Worm (Caenorhabditis elegans) whole organism, young adult: ENCODE results near the gene ZK177.1.

Source experiments
- F57C9.4 ChIP-seq: sonication (generic microtip); optimal IDR thresholded peaks from 2 replicates; lab custom pipeline; 2017; ENCODE audit warnings: mild to moderate bottlenecking, missing genetic modification characterization, missing compliant biosample characterization
- T26A5.8 ChIP-seq: sonication (generic microtip); optimal IDR thresholded peaks from 2 replicates; lab custom pipeline; 2016; ENCODE audit warnings: missing genetic modification characterization, missing compliant biosample characterization
- aptf-3 ChIP-seq: fragments of 200-800 bp; sonication (Bioruptor generic); IDR thresholded peaks from 2 replicates; pipeline ENCODE4 v1.3.6; 2022; ENCODE audit warnings: missing genetic modification characterization, missing compliant biosample characterization
- bed-1 ChIP-seq: fragments of 200-800 bp; sonication (Bioruptor generic); IDR thresholded peaks from 2 replicates; pipeline ENCODE4 v1.3.6; 2022; ENCODE audit warnings: missing genetic modification reagents, missing genetic modification characterization, missing compliant biosample characterization
- ceh-58 ChIP-seq: fragments of 200-800 bp; sonication (Bioruptor generic); IDR thresholded peaks from 2 replicates; pipeline ENCODE4 v1.3.6; 2022; ENCODE audit warnings: missing genetic modification characterization, missing compliant biosample characterization
- ets-4 ChIP-seq: fragments of 200-800 bp; sonication (Bioruptor generic); optimal IDR thresholded peaks from 2 replicates; lab custom pipeline; 2018; ENCODE audit warnings: mild to moderate bottlenecking, missing genetic modification characterization, missing compliant biosample characterization
- let-607 ChIP-seq, 2 experiments: fragments of 200-800 bp in 1 of 2; sonication (Bioruptor generic) in 1 of 2; sonication (generic microtip) in 1 of 2; optimal IDR thresholded peaks; 2 replicates each; lab custom pipeline; 2016 to 2018; ENCODE audit warnings: mild to moderate bottlenecking in 2 of 2, missing compliant biosample characterization in 2 of 2, missing genetic modification characterization in 2 of 2, moderate library complexity in 2 of 2, missing genotype in 1 of 2
- mxl-1 ChIP-seq: sonication (generic microtip); optimal IDR thresholded peaks from 2 replicates; lab custom pipeline; 2016; ENCODE audit warnings: missing genetic modification characterization, missing compliant biosample characterization
- rec-8 ChIP-seq, 2 experiments: sonication (generic microtip); optimal IDR thresholded peaks; 2 replicates each; lab custom pipeline; 2016; ENCODE audit warnings: mild to moderate bottlenecking in 2 of 2, missing genetic modification characterization in 2 of 2, missing genetic modification reagents in 2 of 2, missing genotype in 2 of 2, missing biosample characterization in 1 of 2, missing compliant biosample characterization in 1 of 2, moderate library complexity in 1 of 2
- sdz-38 ChIP-seq: sonication (generic microtip); optimal IDR thresholded peaks from 2 replicates; lab custom pipeline; 2016; ENCODE audit warnings: missing genotype, missing genetic modification characterization, missing compliant biosample characterization
- snpc-4 ChIP-seq, 5 experiments: fragments of 150-350 bp in 1 of 5; sonication (generic microtip) in 4 of 5; optimal IDR thresholded peaks; 2 replicates each; lab custom pipeline; 2014 to 2018; ENCODE audit warnings: missing genetic modification characterization in 5 of 5, missing biosample characterization in 3 of 5, antibody characterized with exemption in 2 of 5, mild to moderate bottlenecking in 2 of 5, missing compliant biosample characterization in 2 of 5, missing genotype in 2 of 5, moderate library complexity in 2 of 5, missing genetic modification reagents in 1 of 5
- zfh-2 ChIP-seq: fragments of 200-800 bp; sonication (Bioruptor generic); conservative IDR thresholded peaks from 2 replicates; pipeline ENCODE4 v1.3.6; 2022; ENCODE audit warnings: missing genetic modification reagents, missing genetic modification characterization, missing compliant biosample characterization
- zim-3 ChIP-seq: sonication (generic microtip); optimal IDR thresholded peaks from 2 replicates; lab custom pipeline; 2017; ENCODE audit warnings: mild to moderate bottlenecking, missing genetic modification characterization, moderate library complexity, missing compliant biosample characterization

DNA sequence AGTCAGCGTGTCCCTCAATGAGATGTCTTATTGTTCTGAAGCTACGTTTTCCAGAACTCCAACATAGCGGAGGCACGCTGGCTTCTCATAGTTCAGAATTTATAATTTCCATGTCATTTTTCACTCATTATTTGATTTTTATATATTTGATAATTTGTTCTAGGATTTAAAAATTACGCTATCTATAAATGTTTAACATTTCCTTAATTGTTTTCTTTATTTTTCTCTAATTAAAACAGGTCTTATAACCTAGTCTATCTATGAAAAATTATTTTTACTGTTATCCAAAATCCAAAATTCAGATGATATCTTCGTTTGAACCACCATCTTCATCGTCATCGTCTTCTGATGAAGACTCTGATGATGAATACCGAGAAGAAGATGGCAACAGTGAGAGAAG is 49.6 kb upstream of the ZK177.1 start, which contains the start of gene F56D1.1:
- TF ChIP-seq ceh-58 (GFP tag; lab: Robert Waterston, UW) = no peak
- no peak for TF ChIP-seq bed-1 (GFP tag; lab: Robert Waterston, UW)
- TF ChIP-seq aptf-3 (GFP tag; lab: Robert Waterston, UW) = no peak
- no peak for TF ChIP-seq zfh-2
- TF ChIP-seq let-607 (tag; optimal IDR thresholded peaks at IDR 0.05; lab: Kevin White, UChicago) = no peak
- TF ChIP-seq ets-4 (GFP tag; lab: Kevin White, UChicago) = no peak
- TF ChIP-seq mxl-1 (tag; lab: Kevin White, UChicago) = no peak
- no peak for TF ChIP-seq T26A5.8 (tag; lab: Kevin White, UChicago)
- TF ChIP-seq snpc-4 (GFP tag; optimal IDR thresholded peaks at IDR 0.05; lab: Kevin White, UChicago) = no peak
- no peak for TF ChIP-seq snpc-4 (tag; optimal IDR thresholded peaks at IDR 0.05; lab: Kevin White, UChicago)
- TF ChIP-seq zim-3 (tag; lab: Kevin White, UChicago) = no peak
- no peak for TF ChIP-seq F57C9.4 (tag; lab: Kevin White, UChicago)
- TF ChIP-seq rec-8 (tag; optimal IDR thresholded peaks at IDR 0.05; lab: Kevin White, UChicago) = no peak
- TF ChIP-seq sdz-38 (tag; lab: Kevin White, UChicago) = no peak
